Worm (Caenorhabditis elegans) whole organism, L4 larva: ENCODE results near the gene skpo-1.

Experiments used
- ama-1 ChIP-seq: fragments of 150-350 bp; optimal IDR thresholded peaks from 2 replicates; lab custom pipeline; 2014; ENCODE audit warnings: inconsistent platforms, mixed read lengths
- ceh-62 ChIP-seq: sonication (generic microtip); optimal IDR thresholded peaks from 2 replicates; lab custom pipeline; 2017; ENCODE audit warnings: missing biosample characterization, missing genetic modification characterization
- zag-1 ChIP-seq: fragments of 150-350 bp; optimal IDR thresholded peaks from 2 replicates; lab custom pipeline; 2014; ENCODE audit warnings: missing biosample characterization, missing genetic modification characterization

DNA sequence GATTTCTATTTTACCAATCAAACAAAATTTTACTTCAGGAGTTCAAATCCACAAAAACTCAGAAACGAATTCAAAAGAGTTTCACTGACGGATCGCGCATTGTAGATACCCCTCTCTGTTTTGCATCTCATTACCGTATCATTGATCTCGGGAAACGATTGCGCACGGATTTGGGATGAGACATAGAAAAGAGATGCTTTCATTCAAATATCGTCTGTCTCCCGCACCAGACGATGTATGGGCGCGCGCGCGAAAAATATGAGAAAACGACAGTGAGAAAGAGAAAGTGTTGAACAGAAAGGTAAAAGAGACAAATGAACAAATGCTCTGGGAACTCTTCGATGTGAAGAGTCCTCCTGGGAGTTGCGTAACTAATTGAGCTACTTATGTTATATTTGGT, 6.4 kb upstream of the skpo-1 start:
- TF ChIP-seq zag-1 (no peak), ceh-62 (tag; lab: Kevin White, UChicago) (no peak), ama-1 (lab: Kevin White, UChicago) (no peak)
